Fruit fly (Drosophila melanogaster) whole organism, pupa: ENCODE data around the gene Cyp313a5.

Source experiments
- CG12605 ChIP-seq: fragments of 200-800 bp; sonication (Bioruptor generic); IDR thresholded peaks from 2 replicates; pipeline ENCODE4 v1.3.6; 2022; ENCODE audit warnings: missing biosample characterization, missing genetic modification characterization
- CG13204 ChIP-seq: fragments of 200-800 bp; sonication (Bioruptor generic); optimal IDR thresholded peaks from 2 replicates; lab custom pipeline; 2018; ENCODE audit warnings: missing biosample characterization, mild to moderate bottlenecking, missing genetic modification characterization, moderate library complexity
- CG14655 ChIP-seq: fragments of 200-800 bp; sonication (Bioruptor generic); optimal IDR thresholded peaks from 3 replicates; lab custom pipeline; 2017; ENCODE audit warnings: mild to moderate bottlenecking, missing biosample characterization, missing genetic modification reagents, missing genetic modification characterization
- CG15710 ChIP-seq: fragments of 200-800 bp; sonication (Bioruptor generic); optimal IDR thresholded peaks from 2 replicates; lab custom pipeline; 2018; ENCODE audit warnings: missing biosample characterization, mild to moderate bottlenecking, missing genetic modification characterization, moderate library complexity
- CG17806 ChIP-seq: fragments of 200-800 bp; sonication (Bioruptor generic); optimal IDR thresholded peaks from 2 replicates; lab custom pipeline; 2018; ENCODE audit warnings: missing biosample characterization, mild to moderate bottlenecking, missing genetic modification characterization, moderate library complexity
- CG34367 ChIP-seq: fragments of 200-800 bp; sonication (Bioruptor generic); optimal IDR thresholded peaks from 2 replicates; lab custom pipeline; 2018; ENCODE audit warnings: missing biosample characterization, mild to moderate bottlenecking, missing genetic modification characterization
- CG8301 ChIP-seq: fragments of 200-800 bp; sonication (Bioruptor generic); optimal IDR thresholded peaks from 2 replicates; lab custom pipeline; 2018; ENCODE audit warnings: missing biosample characterization, mild to moderate bottlenecking, missing genetic modification characterization
- CG9948 ChIP-seq: fragments of 200-800 bp; sonication (Bioruptor generic); optimal IDR thresholded peaks from 2 replicates; lab custom pipeline; 2018; ENCODE audit warnings: missing biosample characterization, mild to moderate bottlenecking, missing genetic modification characterization, moderate library complexity
- D1 ChIP-seq: fragments of 200-800 bp; sonication (Bioruptor generic); optimal IDR thresholded peaks from 2 replicates; lab custom pipeline; 2018; ENCODE audit warnings: missing biosample characterization, mild to moderate bottlenecking, missing genetic modification characterization, moderate library complexity
- Ets98B ChIP-seq: fragments of 200-800 bp; sonication (Bioruptor generic); IDR thresholded peaks from 2 replicates; pipeline ENCODE4 v1.3.6; 2022; ENCODE audit warnings: missing biosample characterization, missing genetic modification characterization
- Pif1A ChIP-seq: fragments of 200-800 bp; sonication (Bioruptor generic); optimal IDR thresholded peaks from 3 replicates; lab custom pipeline; 2016; ENCODE audit warnings: missing biosample characterization, missing genetic modification characterization
- Pif1B ChIP-seq: fragments of 200-800 bp; sonication (Bioruptor generic); optimal IDR thresholded peaks from 3 replicates; lab custom pipeline; 2016; ENCODE audit warnings: missing biosample characterization, missing genetic modification characterization
- Snoo ChIP-seq: fragments of 200-800 bp; sonication (Bioruptor generic); optimal IDR thresholded peaks from 3 replicates; lab custom pipeline; 2017; ENCODE audit warnings: missing biosample characterization, mild to moderate bottlenecking, missing genetic modification characterization, inconsistent platforms
- rn ChIP-seq: fragments of 200-800 bp; sonication (Bioruptor generic); IDR thresholded peaks from 2 replicates; pipeline ENCODE4 v1.3.6; 2022; ENCODE audit warnings: missing biosample characterization, missing genetic modification characterization

- no peak for TF ChIP-seq CG13204
- no peak for TF ChIP-seq CG34367 (tag; lab: Kevin White, UChicago)
- TF ChIP-seq Pif1A (GFP tag; lab: Kevin White, UChicago) = no peak
- no peak for TF ChIP-seq CG9948 (tag; lab: Kevin White, UChicago)
- no peak for TF ChIP-seq CG17806 (tag; lab: Kevin White, UChicago)
- no peak for TF ChIP-seq Ets98B (GFP tag; lab: Robert Waterston, UW)
- TF ChIP-seq Snoo (tag; lab: Kevin White, UChicago) = no peak
- no peak for TF ChIP-seq CG12605 (GFP tag; lab: Robert Waterston, UW)
- TF ChIP-seq CG14655 (GFP tag; lab: Kevin White, UChicago) = no peak
- TF ChIP-seq CG15710 = no peak
- no peak for TF ChIP-seq rn (GFP tag; lab: Robert Waterston, UW)
- TF ChIP-seq D1 (tag; lab: Kevin White, UChicago) = no peak
- TF ChIP-seq Pif1B (GFP tag; lab: Kevin White, UChicago) = no peak
- TF ChIP-seq CG8301 (tag; lab: Kevin White, UChicago) = no peak
Measured at dm6 chr3R:12211552-12211951, 22.9 kb downstream of the Cyp313a5 start.
